Worm (Caenorhabditis elegans): ENCODE measurements around the gene F01D5.10.

DNA sequence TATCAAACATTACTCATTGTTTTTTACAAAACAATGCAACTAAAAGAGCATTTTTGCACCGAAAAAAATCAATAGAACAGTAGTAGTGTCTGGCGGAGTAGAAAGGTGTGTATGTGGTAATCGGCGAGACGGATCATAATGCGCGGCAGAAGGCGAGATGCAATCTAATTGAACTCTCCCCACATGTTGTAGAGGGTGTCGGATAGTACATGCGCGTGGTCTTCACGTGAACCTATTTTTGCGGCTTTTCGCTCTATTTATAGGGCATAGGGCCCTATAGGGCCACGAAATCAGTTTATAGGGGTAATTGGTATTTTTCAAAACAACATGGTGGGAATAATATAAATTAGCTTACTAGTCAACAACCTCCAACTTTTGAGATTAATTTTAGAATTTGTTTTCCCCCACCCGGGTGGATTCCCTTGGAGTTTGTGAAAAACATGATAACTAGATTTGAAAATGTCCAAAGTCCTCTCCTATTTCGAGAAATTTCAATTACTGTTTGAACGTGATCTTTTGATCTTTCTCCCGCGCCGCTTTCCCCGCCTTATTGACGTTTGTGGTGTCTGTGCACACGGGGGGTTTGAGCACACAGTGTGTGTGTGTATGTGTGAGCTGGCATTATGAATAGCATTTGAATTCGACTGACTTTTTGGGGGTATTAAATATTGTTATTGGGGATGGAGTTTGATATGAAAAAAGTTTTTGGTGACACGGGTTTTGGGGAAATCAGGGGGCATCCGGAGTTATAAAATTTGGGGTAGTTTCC lies 21.9 kb upstream of the F01D5.10 start:
- TF ChIP-seq nhr-11 (tag; optimal IDR thresholded peaks at IDR 0.05) (no peak), nhr-23 (tag; optimal IDR thresholded peaks at IDR 0.05) (no peak), zag-1 (tag; optimal IDR thresholded peaks at IDR 0.05) (no peak), lin-13 (GFP tag; optimal IDR thresholded peaks at IDR 0.05) (no peak)

Data from whole organism, L2 larva.